Fruit fly (Drosophila melanogaster) whole organism, larva: Measurements from ENCODE around the gene CG33322.

Source experiments
- noc ChIP-seq: fragments of 200-800 bp; sonication (Bioruptor generic); optimal IDR thresholded peaks from 3 replicates; lab custom pipeline; 2019; ENCODE audit warnings: missing biosample characterization, mild to moderate bottlenecking, missing genetic modification characterization, moderate library complexity

The CG33322 gene

dm6 chr2L:20816140-20816539, at the start of gene CG33322:
Gene CG33322 (minus strand): TSS chr2L:20816240.
- no peak for TF ChIP-seq noc (tag; lab: Kevin White, UChicago)

- TF ChIP-seq noc (tag; lab: Kevin White, UChicago): peak; percentile 90
Observed at dm6 chr2L:20864764-20865265, 48.8 kb upstream of the CG33322 start, which contains the start of gene CG9338. Gene CG9338 (plus strand): TSS chr2L:20865215.

dm6 chr2L:20858371-20859340, 42.6 kb upstream of the CG33322 start, which contains the start of gene bero:
Gene bero (plus strand): TSS chr2L:20858695.
- TF ChIP-seq noc (tag; lab: Kevin White, UChicago): no peak

- TF ChIP-seq noc (tag; lab: Kevin White, UChicago): no peak
Observed at dm6 chr2L:20857791-20858190, 41.8 kb upstream of the CG33322 start, which contains the start of gene CG14400. Gene CG14400 (minus strand): TSS chr2L:20857891.

dm6 chr2L:20852092-20852628, 36.1 kb upstream of the CG33322 start, which contains the start of gene twit:
Gene twit (plus strand): TSS chr2L:20852578.
- TF ChIP-seq noc (tag; lab: Kevin White, UChicago): no peak

- no peak for TF ChIP-seq noc (tag; lab: Kevin White, UChicago)
Observed at dm6 chr2L:20851592-20851991, 35.6 kb upstream of the CG33322 start.

dm6 chr2L:20849000-20849399, 33.0 kb upstream of the CG33322 start, which contains the start of gene CG14402:
Gene CG14402 (plus strand): TSS chr2L:20849300.
- TF ChIP-seq noc (tag; lab: Kevin White, UChicago): no peak

- TF ChIP-seq noc (tag; lab: Kevin White, UChicago): no peak
Observed at dm6 chr2L:20844381-20844780, 28.3 kb upstream of the CG33322 start.

- no peak for TF ChIP-seq noc (tag; lab: Kevin White, UChicago)
Observed at dm6 chr2L:20840462-20841038, 24.5 kb upstream of the CG33322 start, which contains the start of gene CG31676. Gene CG31676 (plus strand): TSS chr2L:20840750.

- TF ChIP-seq noc (tag; lab: Kevin White, UChicago): no peak
Observed at dm6 chr2L:20840006-20840405, 24.0 kb upstream of the CG33322 start.

dm6 chr2L:20837885-20838284, 21.8 kb upstream of the CG33322 start, which contains the start of gene Spn38F:
Gene Spn38F (minus strand): TSS chr2L:20837985.
- no peak for TF ChIP-seq noc (tag; lab: Kevin White, UChicago)

dm6 chr2L:20835501-20835900, 19.5 kb upstream of the CG33322 start, which contains the start of gene Oseg5:
Gene Oseg5 (minus strand): TSS chr2L:20835840.
- no peak for TF ChIP-seq noc (tag; lab: Kevin White, UChicago)

dm6 chr2L:20831060-20831459, 15.0 kb upstream of the CG33322 start, which contains the start of gene CG31674:
Gene CG31674 (plus strand): TSS chr2L:20831262.
- TF ChIP-seq noc (tag; lab: Kevin White, UChicago): peak; percentile 48

dm6 chr2L:20829755-20830396, 13.8 kb upstream of the CG33322 start:
- peak; percentile 68 for TF ChIP-seq noc (tag; lab: Kevin White, UChicago)

dm6 chr2L:20829309-20829708, 13.3 kb upstream of the CG33322 start, which contains the start of gene CG31673:
Gene CG31673 (plus strand): TSS chr2L:20829609.
- no peak for TF ChIP-seq noc (tag; lab: Kevin White, UChicago)
